Comparison of ENCODE assay signal across 4 fruit fly cellular contexts in genomic region chrX:19314283-19315178, dm6.
A peak's percentile ranks its signal among the peaks of the same experiment; 100 is the strongest.
TF ChIP-seq lines count a peak whose summit lies in the region.

No protein-coding gene starts in this region.

- TF ChIP-seq CTCF in whole organism, embryonic (GFP tag; optimal IDR thresholded peaks at IDR 0.05; lab: Kevin White, UChicago) = no peak

TF ChIP-seq in whole organism, embryonic, 481 proteins besides CTCF, POLR2A, EP300 and RAD21:
- TF ChIP-seq Fer2 (tag; optimal IDR thresholded peaks at IDR 0.05; lab: Kevin White, UChicago) = no peak
- 0 out of 2 replicates have a peak, but pooled peaks have one; percentile 7 for TF ChIP-seq crol (GFP tag; IDR thresholded peaks at IDR 0.05; lab: Robert Waterston, UW)
- no peak for TF ChIP-seq Hr39 (optimal IDR thresholded peaks at IDR 0.05; lab: Kevin White, UChicago)
- no peak for TF ChIP-seq ftz-f1 (GFP tag; optimal IDR thresholded peaks at IDR 0.05; lab: Kevin White, UChicago)
- TF ChIP-seq nom (GFP tag; optimal IDR thresholded peaks at IDR 0.05; lab: Kevin White, UChicago) = peak; percentile 37
- TF ChIP-seq grn (GFP tag; optimal IDR thresholded peaks at IDR 0.05; lab: Kevin White, UChicago) = peak; percentile 55
- no peak for TF ChIP-seq ATbp (GFP tag; optimal IDR thresholded peaks at IDR 0.05; lab: Kevin White, UChicago)
- peak; percentile 66 for TF ChIP-seq exex (tag; optimal IDR thresholded peaks at IDR 0.05; lab: Kevin White, UChicago)
- no peak for TF ChIP-seq Usf (GFP tag; optimal IDR thresholded peaks at IDR 0.05; lab: Kevin White, UChicago)
- no peak for TF ChIP-seq otp (GFP tag; IDR thresholded peaks at IDR 0.05; lab: Robert Waterston, UW)
- peak in 1 of 2 experiments; percentile 80 for TF ChIP-seq Pdp1 (GFP tag; optimal IDR thresholded peaks at IDR 0.05; lab: Kevin White, UChicago)
- peak; percentile 17 for TF ChIP-seq mirr (GFP tag; optimal IDR thresholded peaks at IDR 0.05; lab: Kevin White, UChicago)

TF ChIP-seq in whole organism, prepupa, 60 proteins besides CTCF, POLR2A, EP300 and RAD21 (continues in another document):
- TF ChIP-seq CG10669 (GFP tag; optimal IDR thresholded peaks at IDR 0.05; lab: Kevin White, UChicago) = no peak
- TF ChIP-seq CG16779 (tag; optimal IDR thresholded peaks at IDR 0.05; lab: Kevin White, UChicago) = no peak
- TF ChIP-seq CG10631 (GFP tag; optimal IDR thresholded peaks at IDR 0.05; lab: Kevin White, UChicago) = no peak
- no peak for TF ChIP-seq CG3032 (tag; optimal IDR thresholded peaks at IDR 0.05; lab: Kevin White, UChicago)
- TF ChIP-seq Sox15 (GFP tag; optimal IDR thresholded peaks at IDR 0.05; lab: Kevin White, UChicago) = no peak
- TF ChIP-seq CG8119 (GFP tag; IDR thresholded peaks at IDR 0.05; lab: Robert Waterston, UW) = peak; percentile 48; the same call in 1 of the 3 replicates
- no peak for TF ChIP-seq Eip93F (GFP tag; optimal IDR thresholded peaks at IDR 0.05; lab: Kevin White, UChicago)
- TF ChIP-seq CG11902 (GFP tag; optimal IDR thresholded peaks at IDR 0.05; lab: Kevin White, UChicago) = no peak
- no peak for TF ChIP-seq Eip75B (GFP tag; optimal IDR thresholded peaks at IDR 0.05; lab: Kevin White, UChicago)
- peak; percentile 44 to 52 for TF ChIP-seq ss (GFP tag; optimal IDR thresholded peaks at IDR 0.05; lab: Kevin White, UChicago)
- TF ChIP-seq CG11294 (GFP tag; IDR thresholded peaks at IDR 0.05; lab: Robert Waterston, UW) = no peak
- no peak for TF ChIP-seq acj6 (GFP tag; optimal IDR thresholded peaks at IDR 0.05; lab: Kevin White, UChicago)
- TF ChIP-seq Sox14 (GFP tag; optimal IDR thresholded peaks at IDR 0.05; lab: Kevin White, UChicago) = no peak
- TF ChIP-seq net (GFP tag; optimal IDR thresholded peaks at IDR 0.05; lab: Kevin White, UChicago) = peak; percentile 28
- 0 out of 2 replicates have a peak, but pooled peaks have one; percentile 7 for TF ChIP-seq Gug (GFP tag; IDR thresholded peaks at IDR 0.05; lab: Robert Waterston, UW)
- TF ChIP-seq CG34406 (GFP tag; optimal IDR thresholded peaks at IDR 0.05; lab: Kevin White, UChicago) = no peak
- TF ChIP-seq CG9139 (GFP tag; optimal IDR thresholded peaks at IDR 0.05; lab: Kevin White, UChicago) = peak; percentile 31
- no peak for TF ChIP-seq dac (GFP tag; optimal IDR thresholded peaks at IDR 0.05; lab: Kevin White, UChicago)
- TF ChIP-seq fd85E (GFP tag; optimal IDR thresholded peaks at IDR 0.05; lab: Kevin White, UChicago) = no peak
- no peak for TF ChIP-seq cyc (GFP tag; optimal IDR thresholded peaks at IDR 0.05; lab: Kevin White, UChicago)
- TF ChIP-seq CG6854 (GFP tag; optimal IDR thresholded peaks at IDR 0.05; lab: Kevin White, UChicago) = peak; percentile 11
- no peak for TF ChIP-seq Hr4 (GFP tag; optimal IDR thresholded peaks at IDR 0.05; lab: Kevin White, UChicago)
- no peak for TF ChIP-seq fd59A (GFP tag; optimal IDR thresholded peaks at IDR 0.05; lab: Kevin White, UChicago)
- TF ChIP-seq Blimp-1 (GFP tag; optimal IDR thresholded peaks at IDR 0.05; lab: Kevin White, UChicago) = no peak
- no peak for TF ChIP-seq Smox (GFP tag; optimal IDR thresholded peaks at IDR 0.05; lab: Kevin White, UChicago)
- TF ChIP-seq CG6792 (GFP tag; optimal IDR thresholded peaks at IDR 0.05; lab: Kevin White, UChicago) = no peak
- TF ChIP-seq pdm3 (GFP tag; optimal IDR thresholded peaks at IDR 0.05; lab: Kevin White, UChicago) = no peak
- TF ChIP-seq fkh (GFP tag; optimal IDR thresholded peaks at IDR 0.05; lab: Kevin White, UChicago) = no peak

TF ChIP-seq in whole organism, pupa, 21 proteins besides CTCF, POLR2A, EP300 and RAD21:
- TF ChIP-seq EcR (GFP tag; optimal IDR thresholded peaks at IDR 0.05; lab: Kevin White, UChicago) = peak; percentile 85
- TF ChIP-seq CG34367 (tag; optimal IDR thresholded peaks at IDR 0.05; lab: Kevin White, UChicago) = no peak
- peak; percentile 18 for TF ChIP-seq Pif1A (GFP tag; optimal IDR thresholded peaks at IDR 0.05; lab: Kevin White, UChicago)
- no peak for TF ChIP-seq Snoo (tag; optimal IDR thresholded peaks at IDR 0.05; lab: Kevin White, UChicago)
- peak; percentile 21; the same call in 1 of the 3 replicates for TF ChIP-seq CG4496 (GFP tag; IDR thresholded peaks at IDR 0.05; lab: Robert Waterston, UW)
- TF ChIP-seq CG13204 (GFP tag; optimal IDR thresholded peaks at IDR 0.05; lab: Kevin White, UChicago) = peak; percentile 63
- TF ChIP-seq CG14655 (GFP tag; optimal IDR thresholded peaks at IDR 0.05; lab: Kevin White, UChicago) = peak; percentile 10
- peak; percentile 64 for TF ChIP-seq CG12605 (GFP tag; IDR thresholded peaks at IDR 0.05; lab: Robert Waterston, UW)
- TF ChIP-seq CG8301 (tag; optimal IDR thresholded peaks at IDR 0.05; lab: Kevin White, UChicago) = no peak
- TF ChIP-seq fd96Ca (GFP tag; IDR thresholded peaks at IDR 0.05; lab: Robert Waterston, UW) = no peak
- TF ChIP-seq CG15710 (tag; optimal IDR thresholded peaks at IDR 0.05; lab: Kevin White, UChicago) = no peak
- TF ChIP-seq Pif1B (GFP tag; optimal IDR thresholded peaks at IDR 0.05; lab: Kevin White, UChicago) = no peak
- peak; percentile 13 for TF ChIP-seq gl (tag; optimal IDR thresholded peaks at IDR 0.05; lab: Kevin White, UChicago)
- no peak for TF ChIP-seq Ets98B (GFP tag; IDR thresholded peaks at IDR 0.05; lab: Robert Waterston, UW)

TF ChIP-seq in whole organism, wandering third instar larva, 38 proteins besides CTCF, POLR2A, EP300 and RAD21:
- TF ChIP-seq foxo (GFP tag; optimal IDR thresholded peaks at IDR 0.05; lab: Kevin White, UChicago) (no peak), GATAd (GFP tag; optimal IDR thresholded peaks at IDR 0.05; lab: Kevin White, UChicago) (no peak), N (GFP tag; optimal IDR thresholded peaks at IDR 0.05; lab: Kevin White, UChicago) (no peak), sv (GFP tag; optimal IDR thresholded peaks at IDR 0.05; lab: Kevin White, UChicago) (no peak), HLH106 (tag; optimal IDR thresholded peaks at IDR 0.05; lab: Kevin White, UChicago) (no peak), Rel (GFP tag; optimal IDR thresholded peaks at IDR 0.05; lab: Kevin White, UChicago) (no peak), Rel (tag; optimal IDR thresholded peaks at IDR 0.05; lab: Kevin White, UChicago) (peak; percentile 44), Jra (GFP tag; optimal IDR thresholded peaks at IDR 0.05; lab: Kevin White, UChicago) (no peak), CrebA (GFP tag; optimal IDR thresholded peaks at IDR 0.05; lab: Kevin White, UChicago; ENCODE audit: borderline replicate concordance) (no peak), Myc (optimal IDR thresholded peaks at IDR 0.05; lab: Kevin White, UChicago) (no peak)
TF ChIP-seq in whole organism, wandering third instar larva: peak in this region for 1.

Comparison
In these comparisons a context has a peak if more than half of its experiments do, and no peak if none do; other contexts are left out.
1. Of the 7 proteins assayed by ChIP-seq in both whole organism, embryonic and whole organism, prepupa: peak only in whole organism, embryonic: none; only in whole organism, prepupa: CG6854 and Gug; in both: none; in neither: 5.